Fruit fly (Drosophila melanogaster) whole organism, embryonic: Measurements from ENCODE around the gene Nazo.
A peak's percentile ranks its signal among the peaks of the same experiment; 100 is the strongest.

Experiments used
- CG12071 ChIP-seq: fragments of 200-800 bp; sonication (Bioruptor generic); optimal IDR thresholded peaks from 3 replicates; lab custom pipeline; 2018; ENCODE audit warnings: missing biosample characterization, mild to moderate bottlenecking, missing genetic modification characterization
- CG14710 ChIP-seq: fragments of 200-800 bp; sonication (Bioruptor generic); optimal IDR thresholded peaks from 3 replicates; lab custom pipeline; 2019; ENCODE audit warnings: missing biosample characterization, mild to moderate bottlenecking, missing genetic modification characterization, moderate library complexity
- CG1529 ChIP-seq: fragments of 200-800 bp; sonication (Bioruptor generic); optimal IDR thresholded peaks from 3 replicates; lab custom pipeline; 2018; ENCODE audit warnings: missing biosample characterization, missing genetic modification characterization
- CG15514 ChIP-seq: fragments of 200-800 bp; sonication (Bioruptor generic); optimal IDR thresholded peaks from 3 replicates; lab custom pipeline; 2017; ENCODE audit warnings: missing biosample characterization, missing genetic modification characterization, mild to moderate bottlenecking, moderate library complexity, missing genetic modification reagents
- CG17359 ChIP-seq: fragments of 200-800 bp; sonication (Bioruptor generic); optimal IDR thresholded peaks from 3 replicates; lab custom pipeline; 2018; ENCODE audit warnings: missing biosample characterization, mild to moderate bottlenecking, missing genetic modification characterization, moderate library complexity
- CG18262 ChIP-seq: fragments of 200-800 bp; optimal IDR thresholded peaks from 3 replicates; lab custom pipeline; 2019; ENCODE audit warnings: missing biosample characterization, mild to moderate bottlenecking, missing genetic modification characterization, moderate library complexity
- CG31388 ChIP-seq: fragments of 200-800 bp; sonication (Bioruptor generic); optimal IDR thresholded peaks from 2 replicates; lab custom pipeline; 2016; ENCODE audit warnings: missing biosample characterization, missing genetic modification characterization
- CG31441 ChIP-seq: fragments of 200-800 bp; sonication (Bioruptor generic); IDR thresholded peaks from 2 replicates; pipeline ENCODE4 v1.3.6; 2022; ENCODE audit warnings: missing biosample characterization, missing genetic modification characterization
- CG3407 ChIP-seq: fragments of 200-800 bp; sonication (Bioruptor generic); optimal IDR thresholded peaks from 2 replicates; lab custom pipeline; 2018; ENCODE audit warnings: missing biosample characterization, mild to moderate bottlenecking, missing genetic modification characterization
- CG34422 ChIP-seq: fragments of 200-800 bp; sonication (Bioruptor generic); IDR thresholded peaks from 3 replicates; pipeline ENCODE4 v1.3.6; 2022; ENCODE audit warnings: missing biosample characterization, missing genetic modification characterization
- CG4707 ChIP-seq: fragments of 200-800 bp; sonication (Bioruptor generic); optimal IDR thresholded peaks from 2 replicates; lab custom pipeline; 2018; ENCODE audit warnings: missing biosample characterization, mild to moderate bottlenecking, missing genetic modification characterization, moderate library complexity
- CG5245 ChIP-seq: fragments of 200-800 bp; sonication (Bioruptor generic); optimal IDR thresholded peaks from 3 replicates; lab custom pipeline; 2016; ENCODE audit warnings: missing biosample characterization, missing genetic modification characterization
- CG6254 ChIP-seq: fragments of 200-800 bp; sonication (Bioruptor generic); optimal IDR thresholded peaks from 3 replicates; lab custom pipeline; 2017; ENCODE audit warnings: mild to moderate bottlenecking, missing biosample characterization, missing genetic modification reagents, missing genetic modification characterization
- CG6765 ChIP-seq: fragments of 200-800 bp; sonication (Bioruptor generic); optimal IDR thresholded peaks from 3 replicates; lab custom pipeline; 2017; ENCODE audit warnings: missing biosample characterization, mild to moderate bottlenecking, missing genetic modification characterization
- CG7987 ChIP-seq: fragments of 200-800 bp; sonication (Bioruptor generic); optimal IDR thresholded peaks from 2 replicates; lab custom pipeline; 2018; ENCODE audit warnings: missing biosample characterization, mild to moderate bottlenecking, missing genetic modification characterization, moderate library complexity
- CG8089 ChIP-seq: fragments of 200-800 bp; sonication (Bioruptor generic); optimal IDR thresholded peaks from 3 replicates; lab custom pipeline; 2016; ENCODE audit warnings: missing biosample characterization, missing genetic modification characterization
- CHES-1-like ChIP-seq: fragments of 200-800 bp; sonication (Bioruptor generic); optimal IDR thresholded peaks from 2 replicates; lab custom pipeline; 2016; ENCODE audit warnings: missing biosample characterization, missing genetic modification characterization
- Eip74EF ChIP-seq, 2 experiments: fragments of 200-800 bp in 1 of 2; fragments of >200 bp in 1 of 2; sonication (Bioruptor generic) in 1 of 2; optimal IDR thresholded peaks; 2 replicates each; lab custom pipeline; 2017 to 2019; ENCODE audit warnings: missing biosample characterization in 2 of 2, missing genetic modification characterization in 2 of 2, mild to moderate bottlenecking in 1 of 2, moderate library complexity in 1 of 2
- Ets97D ChIP-seq: fragments of 200-800 bp; sonication (Bioruptor generic); optimal IDR thresholded peaks from 3 replicates; lab custom pipeline; 2016; ENCODE audit warnings: missing biosample characterization, missing genetic modification characterization
- HLHmδ ChIP-seq: fragments of 200-800 bp; sonication (Bioruptor generic); optimal IDR thresholded peaks from 2 replicates; lab custom pipeline; 2018; ENCODE audit warnings: missing biosample characterization, mild to moderate bottlenecking, missing genetic modification characterization, moderate library complexity
- HmgZ ChIP-seq: fragments of 200-800 bp; sonication (Bioruptor generic); optimal IDR thresholded peaks from 2 replicates; lab custom pipeline; 2018; ENCODE audit warnings: missing biosample characterization, mild to moderate bottlenecking, missing genetic modification characterization
- Hr78 ChIP-seq, 2 experiments: fragments of 200-800 bp in 1 of 2; fragments of >200 bp in 1 of 2; sonication (Bioruptor generic) in 1 of 2; optimal IDR thresholded peaks; 2 replicates each; lab custom pipeline; 2017 to 2019; ENCODE audit warnings: missing biosample characterization in 2 of 2, missing genetic modification characterization in 2 of 2, mild to moderate bottlenecking in 1 of 2, moderate library complexity in 1 of 2
- Kr ChIP-seq: fragments of 200-800 bp; sonication (Bioruptor generic); optimal IDR thresholded peaks from 2 replicates; lab custom pipeline; 2017; ENCODE audit warnings: missing biosample characterization, mild to moderate bottlenecking, missing genetic modification characterization
- MTF-1 ChIP-seq: fragments of 200-800 bp; sonication (Bioruptor generic); optimal IDR thresholded peaks from 2 replicates; lab custom pipeline; 2018; ENCODE audit warnings: missing biosample characterization, mild to moderate bottlenecking, missing genetic modification characterization, borderline replicate concordance
- Med ChIP-seq: fragments of 200-800 bp; sonication (Bioruptor generic); peaks from one replicate; lab custom pipeline; 2016; ENCODE audit warnings: missing biosample characterization, missing genetic modification characterization, mild to moderate bottlenecking, inconsistent platforms, moderate library complexity
- Six4 ChIP-seq: fragments of 200-800 bp; sonication (Bioruptor generic); optimal IDR thresholded peaks from 2 replicates; lab custom pipeline; 2016; ENCODE audit warnings: missing biosample characterization, missing genetic modification characterization
- Spps ChIP-seq: fragments of 200-800 bp; sonication (Bioruptor generic); optimal IDR thresholded peaks from 2 replicates; lab custom pipeline; 2018; ENCODE audit warnings: missing biosample characterization, mild to moderate bottlenecking, missing genetic modification characterization
- Sry-β ChIP-seq: fragments of 200-800 bp; sonication (Bioruptor generic); optimal IDR thresholded peaks from 2 replicates; lab custom pipeline; 2018; ENCODE audit warnings: missing biosample characterization, mild to moderate bottlenecking, missing genetic modification characterization, moderate library complexity
- Usf ChIP-seq: fragments of 200-800 bp; sonication (Bioruptor generic); optimal IDR thresholded peaks from 2 replicates; lab custom pipeline; 2017; ENCODE audit warnings: missing genotype, missing biosample characterization, missing genetic modification characterization
- YL-1 ChIP-seq: fragments of 200-800 bp; sonication (Bioruptor generic); optimal IDR thresholded peaks from 3 replicates; lab custom pipeline; 2017; ENCODE audit warnings: missing biosample characterization, mild to moderate bottlenecking, missing genetic modification characterization
- caup ChIP-seq: fragments of 200-800 bp; sonication (Bioruptor generic); optimal IDR thresholded peaks from 3 replicates; lab custom pipeline; 2017; ENCODE audit warnings: missing biosample characterization, mild to moderate bottlenecking, missing genetic modification characterization, moderate library complexity; ENCODE audit not compliant: severe bottlenecking
- crp ChIP-seq, 2 experiments: fragments of 200-800 bp; sonication (Bioruptor generic); optimal IDR thresholded peaks; 2 replicates in 1 of 2; 3 replicates in 1 of 2; lab custom pipeline; 2017; ENCODE audit warnings: missing biosample characterization in 2 of 2, missing genetic modification characterization in 2 of 2, mild to moderate bottlenecking in 1 of 2, moderate library complexity in 1 of 2
- dmrt11E ChIP-seq: fragments of 200-800 bp; sonication (Bioruptor generic); optimal IDR thresholded peaks from 3 replicates; lab custom pipeline; 2018; ENCODE audit warnings: missing biosample characterization, mild to moderate bottlenecking, missing genetic modification characterization, moderate library complexity
- fd3F ChIP-seq: fragments of 200-800 bp; sonication (Bioruptor generic); optimal IDR thresholded peaks from 2 replicates; lab custom pipeline; 2018; ENCODE audit warnings: missing biosample characterization, mild to moderate bottlenecking, missing genetic modification characterization, moderate library complexity
- fd64A ChIP-seq: fragments of 200-800 bp; sonication (Bioruptor generic); optimal IDR thresholded peaks from 3 replicates; lab custom pipeline; 2018; ENCODE audit warnings: missing biosample characterization, mild to moderate bottlenecking, missing genetic modification characterization
- grn ChIP-seq: fragments of 200-800 bp; sonication (Bioruptor generic); optimal IDR thresholded peaks from 3 replicates; lab custom pipeline; 2017; ENCODE audit warnings: missing biosample characterization, missing genetic modification characterization
- maf-S ChIP-seq: fragments of 200-800 bp; sonication (Bioruptor generic); optimal IDR thresholded peaks from 2 replicates; lab custom pipeline; 2016; ENCODE audit warnings: missing biosample characterization, missing genetic modification characterization
- nau ChIP-seq: fragments of 200-800 bp; sonication (Bioruptor generic); optimal IDR thresholded peaks from 3 replicates; lab custom pipeline; 2017; ENCODE audit warnings: missing biosample characterization, mild to moderate bottlenecking, missing genetic modification characterization, missing genetic modification reagents
- pb ChIP-seq: fragments of 200-800 bp; sonication (Bioruptor generic); optimal IDR thresholded peaks from 3 replicates; lab custom pipeline; 2016; ENCODE audit warnings: missing biosample characterization, missing genetic modification characterization
- phol ChIP-seq: fragments of 200-800 bp; sonication (Bioruptor generic); optimal IDR thresholded peaks from 3 replicates; lab custom pipeline; 2018; ENCODE audit warnings: missing biosample characterization, mild to moderate bottlenecking, missing genetic modification characterization, moderate library complexity
- pnt ChIP-seq: fragments of 200-800 bp; sonication (Bioruptor generic); optimal IDR thresholded peaks from 3 replicates; lab custom pipeline; 2016; ENCODE audit warnings: missing biosample characterization, missing genetic modification characterization
- sc ChIP-seq, 3 experiments: fragments of >200 bp in 2 of 3; fragments of 200-800 bp in 1 of 3; sonication (Bioruptor generic) in 1 of 3; optimal IDR thresholded peaks; 2 replicates in 2 of 3; 3 replicates in 1 of 3; lab custom pipeline; 2017; ENCODE audit warnings: mild to moderate bottlenecking in 1 of 3, missing biosample characterization in 1 of 3, missing genetic modification characterization in 1 of 3, missing genetic modification reagents in 1 of 3
- so ChIP-seq: fragments of 200-800 bp; sonication (Bioruptor generic); IDR thresholded peaks from 3 replicates; pipeline ENCODE4 v1.3.6; 2022; ENCODE audit warnings: missing biosample characterization, missing genetic modification characterization
- sqz ChIP-seq: fragments of 200-800 bp; sonication (Bioruptor generic); optimal IDR thresholded peaks from 3 replicates; lab custom pipeline; 2018; ENCODE audit warnings: missing biosample characterization, mild to moderate bottlenecking, missing genetic modification characterization
- sr ChIP-seq: fragments of 200-800 bp; sonication (Bioruptor generic); IDR thresholded peaks from 3 replicates; pipeline ENCODE4 v1.3.6; 2022; ENCODE audit warnings: missing biosample characterization, missing genetic modification characterization
- stc ChIP-seq: fragments of 200-800 bp; sonication (Bioruptor generic); IDR thresholded peaks from 2 replicates; pipeline ENCODE4 v1.3.6; 2022; ENCODE audit warnings: missing biosample characterization, missing genetic modification characterization
- trem ChIP-seq: fragments of 200-800 bp; optimal IDR thresholded peaks from 3 replicates; lab custom pipeline; 2019; ENCODE audit warnings: missing biosample characterization, mild to moderate bottlenecking, missing genetic modification characterization, moderate library complexity
- unc-4 ChIP-seq: fragments of 200-800 bp; sonication (Bioruptor generic); IDR thresholded peaks from 2 replicates; pipeline ENCODE4 v1.3.6; 2022; ENCODE audit warnings: missing biosample characterization, missing genetic modification characterization; ENCODE audit not compliant: partially characterized antibody

Nazo gene

dm6 chr3R:8308515-8308959 lies 20.9 kb downstream of the Nazo start, which contains the start of gene tex (continued):
- TF ChIP-seq sr (GFP tag; lab: Robert Waterston, UW) (0 out of 3 replicates have a peak, but pooled peaks have one; percentile 12), sc (optimal IDR thresholded peaks at IDR 0.05; lab: Kevin White, UChicago) (no peak), sc (GFP tag; optimal IDR thresholded peaks at IDR 0.05; lab: Kevin White, UChicago) (peak; percentile 15), fd3F (GFP tag; lab: Kevin White, UChicago) (no peak), crp (GFP tag; optimal IDR thresholded peaks at IDR 0.05; lab: Kevin White, UChicago) (no peak), YL-1 (peak; percentile 23), trem (peak; percentile 79), CG18262 (peak; percentile 65), stc (GFP tag; lab: Robert Waterston, UW) (no peak), Usf (GFP tag; lab: Kevin White, UChicago) (no peak), grn (GFP tag; lab: Kevin White, UChicago) (peak; percentile 26), phol (peak; percentile 22), fd64A (GFP tag; lab: Kevin White, UChicago) (peak; percentile 81), CG14710 (peak; percentile 77), sqz (GFP tag; lab: Kevin White, UChicago) (peak; percentile 58), CG1529 (GFP tag; lab: Kevin White, UChicago) (peak; percentile 55), caup (GFP tag; lab: Kevin White, UChicago) (no peak), Eip74EF (GFP tag; optimal IDR thresholded peaks at IDR 0.05; lab: Kevin White, UChicago) (peak in 1 of 2 experiments; percentile 80), CG31388 (GFP tag; lab: Kevin White, UChicago) (no peak), CG4707 (GFP tag; lab: Kevin White, UChicago) (peak; percentile 71), so (GFP tag; lab: Robert Waterston, UW) (no peak), Med (GFP tag; lab: Kevin White, UChicago) (peak; percentile 84), Kr (GFP tag; lab: Kevin White, UChicago) (peak; percentile 14), Hr78 (GFP tag; optimal IDR thresholded peaks at IDR 0.05; lab: Kevin White, UChicago) (peak in 1 of 2 experiments; percentile 1), CG6254 (GFP tag; lab: Kevin White, UChicago) (peak; percentile 78), CG17359 (peak; percentile 55), CG7987 (GFP tag; lab: Kevin White, UChicago) (peak; percentile 78), Sry-β (GFP tag; lab: Kevin White, UChicago) (peak; percentile 43), CG5245 (GFP tag; lab: Kevin White, UChicago) (peak; percentile 10), nau (GFP tag; lab: Kevin White, UChicago) (no peak), HmgZ (tag; lab: Kevin White, UChicago) (peak; percentile 58), maf-S (GFP tag; lab: Kevin White, UChicago) (no peak), CG15514 (GFP tag; lab: Kevin White, UChicago) (peak; percentile 56), CG3407 (GFP tag; lab: Kevin White, UChicago) (peak; percentile 62), Spps (tag; lab: Kevin White, UChicago) (peak; percentile 41), dmrt11E (peak; percentile 29), pnt (GFP tag; lab: Kevin White, UChicago) (peak; percentile 12), CG12071 (peak; percentile 32), CHES-1-like (peak; percentile 44), Six4 (peak; percentile 22), CG8089 (GFP tag; lab: Kevin White, UChicago) (peak; percentile 25), CG34422 (GFP tag; lab: Robert Waterston, UW) (peak; percentile 65; the same call in 1 of the 3 replicates), Ets97D (GFP tag; lab: Kevin White, UChicago) (peak; percentile 41), unc-4 (GFP tag; lab: Robert Waterston, UW) (peak; percentile 50), MTF-1 (GFP tag; lab: Kevin White, UChicago) (peak; percentile 74), pb (no peak), CG6765 (no peak), HLHmδ (peak; percentile 77), CG31441 (GFP tag; lab: Robert Waterston, UW) (peak; percentile 49; the same call in 1 of the 2 replicates)
